Fruit fly (Drosophila melanogaster): ENCODE results near the gene CG44044.

DNA sequence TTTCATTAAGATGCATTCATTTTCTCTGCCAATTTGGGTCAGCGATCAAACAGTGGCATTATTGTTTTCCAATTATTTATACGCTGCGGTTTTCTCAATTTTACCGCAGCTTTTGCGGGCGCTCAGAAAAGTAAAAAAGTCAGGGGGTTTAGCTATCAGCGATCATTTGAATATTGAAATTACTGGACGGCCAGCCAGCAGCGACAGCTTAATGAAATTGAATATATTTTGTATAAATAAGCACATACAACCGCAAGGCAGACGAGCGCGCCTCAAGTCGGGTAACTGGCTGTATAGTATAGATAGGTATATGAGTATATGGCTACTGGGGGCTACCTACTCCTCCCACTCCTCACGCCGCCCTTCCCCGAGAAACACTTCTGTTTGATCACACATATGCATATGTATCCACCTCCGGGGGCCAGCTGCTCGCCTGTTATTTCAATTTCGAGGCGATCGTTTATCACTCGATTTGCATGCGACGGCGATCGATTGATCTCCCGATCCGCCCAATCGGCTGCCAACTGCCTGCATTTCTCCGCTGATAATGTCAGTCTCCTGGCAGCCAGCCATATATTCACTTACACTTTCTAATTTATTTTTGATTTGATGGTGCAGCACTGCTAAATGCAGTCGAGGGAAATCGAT is 34.7 kb downstream of the CG44044 start:
- TF ChIP-seq CG7045 (GFP tag; optimal IDR thresholded peaks at IDR 0.05): no peak
- TF ChIP-seq CG12768 (GFP tag; optimal IDR thresholded peaks at IDR 0.05): no peak
- no peak for TF ChIP-seq CG14711 (tag; optimal IDR thresholded peaks at IDR 0.05)
- no peak for TF ChIP-seq Clk (GFP tag; optimal IDR thresholded peaks at IDR 0.05)
- TF ChIP-seq CG5204 (GFP tag; optimal IDR thresholded peaks at IDR 0.05): peak; percentile 31
- no peak for TF ChIP-seq CG7101 (tag; optimal IDR thresholded peaks at IDR 0.05)
- no peak for TF ChIP-seq Mnt (GFP tag; optimal IDR thresholded peaks at IDR 0.05)
- TF ChIP-seq bab1 (GFP tag; optimal IDR thresholded peaks at IDR 0.05): no peak
- peak; percentile 67 for TF ChIP-seq CG11617 (GFP tag; optimal IDR thresholded peaks at IDR 0.05)
- TF ChIP-seq cnc (optimal IDR thresholded peaks at IDR 0.05): no peak
- no peak for TF ChIP-seq CG33017 (tag; optimal IDR thresholded peaks at IDR 0.05)
